Fruit fly (Drosophila melanogaster): ENCODE data around the gene tbc.

tbc gene

DNA sequence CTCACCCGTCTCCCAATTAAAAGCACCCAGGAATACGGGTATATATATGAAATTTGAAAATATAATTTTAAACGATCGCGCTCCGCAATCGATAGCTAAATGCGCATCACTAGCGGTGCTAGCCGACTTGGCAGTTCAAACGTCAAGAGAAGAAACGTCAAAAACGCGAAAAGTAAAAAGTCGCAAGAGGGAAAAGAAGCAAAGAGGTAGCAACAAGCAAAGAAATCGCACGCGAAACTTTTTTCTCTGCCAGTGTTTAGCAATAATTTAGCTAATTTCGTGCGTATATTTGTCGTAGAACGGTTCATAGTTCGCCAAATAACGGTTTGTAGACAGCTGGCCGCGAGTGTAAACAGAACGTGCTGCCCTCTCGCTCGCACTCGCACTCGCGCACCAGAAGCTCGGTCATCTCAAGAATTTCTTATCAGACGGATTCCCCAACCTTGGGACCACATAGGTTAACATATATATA lies 62.3 kb downstream of the tbc start, which contains the start of gene CG1812:
TSS of gene CG1812 (plus strand) at position 163 of the 472 bp plus-strand sequence.
- TF ChIP-seq woc (GFP tag; optimal IDR thresholded peaks at IDR 0.05) (peak; percentile 77), Sp1 (GFP tag; optimal IDR thresholded peaks at IDR 0.05) (peak; percentile 46), N (GFP tag; optimal IDR thresholded peaks at IDR 0.05) (no peak), Myc (optimal IDR thresholded peaks at IDR 0.05) (peak; percentile 90), Abd-B (GFP tag; optimal IDR thresholded peaks at IDR 0.05) (no peak), foxo (GFP tag; optimal IDR thresholded peaks at IDR 0.05) (no peak), h (GFP tag; optimal IDR thresholded peaks at IDR 0.05) (peak; percentile 50), Rel (GFP tag; optimal IDR thresholded peaks at IDR 0.05) (no peak), Rel (tag; optimal IDR thresholded peaks at IDR 0.05) (peak; percentile 60), CG9705 (GFP tag; optimal IDR thresholded peaks at IDR 0.05) (no peak), dl (GFP tag; optimal IDR thresholded peaks at IDR 0.05; ENCODE audit: insufficient read depth in 1 of 2, partially characterized antibody in 2 of 2) (no peak), GATAd (GFP tag; optimal IDR thresholded peaks at IDR 0.05) (no peak), Jra (GFP tag; optimal IDR thresholded peaks at IDR 0.05) (peak; percentile 28), rgr (GFP tag; optimal IDR thresholded peaks at IDR 0.05) (peak; percentile 66), psq (GFP tag; optimal IDR thresholded peaks at IDR 0.05) (peak; percentile 81), Hr83 (GFP tag; optimal IDR thresholded peaks at IDR 0.05; ENCODE audit: poor library complexity, severe bottlenecking) (no peak), ey (GFP tag; optimal IDR thresholded peaks at IDR 0.05) (peak; percentile 55), br (GFP tag; optimal IDR thresholded peaks at IDR 0.05) (peak; percentile 47), Hnf4 (GFP tag; optimal IDR thresholded peaks at IDR 0.05) (peak; percentile 52), jim (GFP tag; optimal IDR thresholded peaks at IDR 0.05) (no peak), CrebA (GFP tag; optimal IDR thresholded peaks at IDR 0.05; ENCODE audit: borderline replicate concordance) (no peak), sv (GFP tag; optimal IDR thresholded peaks at IDR 0.05) (peak; percentile 64), tai (GFP tag; optimal IDR thresholded peaks at IDR 0.05) (peak; percentile 31), OdsH (GFP tag; optimal IDR thresholded peaks at IDR 0.05) (peak; percentile 23), HLH106 (tag; optimal IDR thresholded peaks at IDR 0.05) (peak; percentile 43)

All from whole organism, wandering third instar larva.